Worm (Caenorhabditis elegans) whole organism, young adult: ENCODE results near the gene C33E10.8.

Experiments used
- bed-1 ChIP-seq: fragments of 200-800 bp; sonication (Bioruptor generic); IDR thresholded peaks from 2 replicates; pipeline ENCODE4 v1.3.6; 2022; ENCODE audit warnings: missing genetic modification reagents, missing genetic modification characterization, missing compliant biosample characterization
- bed-2 ChIP-seq: fragments of 200-800 bp; sonication (Bioruptor generic); IDR thresholded peaks from 2 replicates; pipeline ENCODE4 v1.3.6; 2022; ENCODE audit warnings: missing genetic modification reagents, missing genetic modification characterization, missing compliant biosample characterization
- ceh-58 ChIP-seq: fragments of 200-800 bp; sonication (Bioruptor generic); IDR thresholded peaks from 2 replicates; pipeline ENCODE4 v1.3.6; 2022; ENCODE audit warnings: missing genetic modification characterization, missing compliant biosample characterization
- dpl-1 ChIP-seq: fragments of 150-350 bp; optimal IDR thresholded peaks from 2 replicates; lab custom pipeline; 2014; ENCODE audit warnings: missing biosample characterization, missing genetic modification reagents, missing genetic modification characterization
- efl-1 ChIP-seq: fragments of 150-350 bp; optimal IDR thresholded peaks from 2 replicates; lab custom pipeline; 2014; ENCODE audit warnings: missing biosample characterization, missing genetic modification reagents, missing genetic modification characterization
- fkh-3 ChIP-seq: sonication (generic microtip); optimal IDR thresholded peaks from 2 replicates; lab custom pipeline; 2016; ENCODE audit warnings: mild to moderate bottlenecking, missing genetic modification characterization, missing compliant biosample characterization
- hlh-26 ChIP-seq: fragments of 200-800 bp; sonication (Bioruptor generic); conservative IDR thresholded peaks from 2 replicates; pipeline ENCODE4 v1.3.6; 2022; ENCODE audit warnings: missing genetic modification reagents, missing genetic modification characterization, missing compliant biosample characterization
- lir-1 ChIP-seq: fragments of 200-800 bp; sonication (Bioruptor generic); conservative IDR thresholded peaks from 2 replicates; pipeline ENCODE4 v1.3.6; 2022; ENCODE audit warnings: missing genetic modification reagents, missing genetic modification characterization, missing compliant biosample characterization
- lsy-27 ChIP-seq: sonication (generic microtip); optimal IDR thresholded peaks from 2 replicates; lab custom pipeline; 2017; ENCODE audit warnings: missing genetic modification characterization, mild to moderate bottlenecking, missing compliant biosample characterization, antibody characterized with exemption, missing genotype, borderline replicate concordance; ENCODE audit not compliant: insufficient read depth
- snpc-4 ChIP-seq, 5 experiments: fragments of 150-350 bp in 1 of 5; sonication (generic microtip) in 4 of 5; optimal IDR thresholded peaks; 2 replicates each; lab custom pipeline; 2014 to 2018; ENCODE audit warnings: missing genetic modification characterization in 5 of 5, missing biosample characterization in 3 of 5, antibody characterized with exemption in 2 of 5, mild to moderate bottlenecking in 2 of 5, missing compliant biosample characterization in 2 of 5, missing genotype in 2 of 5, moderate library complexity in 2 of 5, missing genetic modification reagents in 1 of 5
- ztf-22 ChIP-seq: fragments of 200-800 bp; sonication (Bioruptor generic); optimal IDR thresholded peaks from 2 replicates; lab custom pipeline; 2018; ENCODE audit warnings: mild to moderate bottlenecking, missing genetic modification characterization, moderate library complexity, missing compliant biosample characterization

DNA sequence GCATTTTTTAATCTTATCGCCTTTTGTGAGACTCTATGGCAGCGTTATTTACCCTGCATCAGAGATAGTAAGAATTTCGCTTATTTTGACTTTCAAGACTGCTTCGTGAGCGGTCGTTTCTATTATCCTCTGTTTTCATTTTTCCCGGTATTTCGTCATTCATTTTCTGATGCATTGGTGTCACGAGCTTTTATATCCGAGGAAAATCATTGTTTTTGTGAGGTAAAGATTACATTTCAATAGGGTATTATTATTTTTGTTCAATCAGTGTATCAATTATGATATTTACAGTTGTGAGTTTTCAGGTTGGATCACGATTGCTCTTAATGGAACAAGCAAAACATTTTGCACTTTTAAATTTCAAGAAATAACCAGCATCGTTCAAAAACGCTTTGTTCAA, 47.4 kb downstream of the C33E10.8 start:
- TF ChIP-seq hlh-26 (GFP tag; lab: Robert Waterston, UW) (no peak), fkh-3 (tag; lab: Kevin White, UChicago) (no peak), ceh-58 (GFP tag; lab: Robert Waterston, UW) (no peak), lsy-27 (tag; lab: Kevin White, UChicago) (no peak), ztf-22 (GFP tag; lab: Kevin White, UChicago) (no peak), dpl-1 (GFP tag; lab: Kevin White, UChicago) (no peak), lir-1 (GFP tag; lab: Robert Waterston, UW) (no peak), bed-2 (GFP tag; lab: Robert Waterston, UW) (no peak), bed-1 (GFP tag; lab: Robert Waterston, UW) (no peak), snpc-4 (GFP tag; optimal IDR thresholded peaks at IDR 0.05; lab: Kevin White, UChicago) (no peak), snpc-4 (tag; optimal IDR thresholded peaks at IDR 0.05; lab: Kevin White, UChicago) (no peak), efl-1 (GFP tag; lab: Kevin White, UChicago) (no peak)
